Fruit fly (Drosophila melanogaster) whole organism, adult: Measurements from ENCODE around the gene CG13081.

ENCODE experiments used
- CG11617 ChIP-seq: fragments of 200-800 bp; sonication (Bioruptor generic); optimal IDR thresholded peaks from 2 replicates; lab custom pipeline; 2017; ENCODE audit warnings: mild to moderate bottlenecking, missing biosample characterization, missing genetic modification reagents, missing genetic modification characterization
- CG12768 ChIP-seq: fragments of 200-800 bp; sonication (Bioruptor generic); optimal IDR thresholded peaks from 2 replicates; lab custom pipeline; 2017; ENCODE audit warnings: missing biosample characterization, missing genetic modification characterization, mild to moderate bottlenecking, moderate library complexity, missing genetic modification reagents
- CG14711 ChIP-seq: fragments of 200-800 bp; sonication (Bioruptor generic); optimal IDR thresholded peaks from 2 replicates; lab custom pipeline; 2018; ENCODE audit warnings: missing biosample characterization, mild to moderate bottlenecking, missing genetic modification characterization, moderate library complexity
- CG1620 ChIP-seq: fragments of 200-800 bp; sonication (Bioruptor generic); optimal IDR thresholded peaks from 2 replicates; lab custom pipeline; 2016; ENCODE audit warnings: missing biosample characterization, missing genetic modification characterization
- CG33017 ChIP-seq: fragments of 200-800 bp; sonication (Bioruptor generic); optimal IDR thresholded peaks from 2 replicates; lab custom pipeline; 2018; ENCODE audit warnings: missing biosample characterization, mild to moderate bottlenecking, missing genetic modification characterization, moderate library complexity
- CG5204 ChIP-seq: fragments of 200-800 bp; sonication (Bioruptor generic); optimal IDR thresholded peaks from 2 replicates; lab custom pipeline; 2016; ENCODE audit warnings: missing biosample characterization, missing genetic modification characterization
- CG7045 ChIP-seq: fragments of 200-800 bp; sonication (Bioruptor generic); optimal IDR thresholded peaks from 2 replicates; lab custom pipeline; 2017; ENCODE audit warnings: missing biosample characterization, mild to moderate bottlenecking, missing genetic modification characterization
- CG7101 ChIP-seq: fragments of 200-800 bp; sonication (Bioruptor generic); optimal IDR thresholded peaks from 2 replicates; lab custom pipeline; 2018; ENCODE audit warnings: missing biosample characterization, mild to moderate bottlenecking, missing genetic modification characterization, moderate library complexity
- Clk ChIP-seq: fragments of 200-800 bp; sonication (Bioruptor generic); optimal IDR thresholded peaks from 2 replicates; lab custom pipeline; 2017; ENCODE audit warnings: missing biosample characterization, missing genetic modification characterization
- Crg-1 ChIP-seq: fragments of 200-800 bp; sonication (Bioruptor generic); optimal IDR thresholded peaks from 2 replicates; lab custom pipeline; 2016; ENCODE audit warnings: missing biosample characterization, missing genetic modification characterization
- Hr96 ChIP-seq: fragments of 200-800 bp; sonication (Bioruptor generic); optimal IDR thresholded peaks from 2 replicates; lab custom pipeline; 2016; ENCODE audit warnings: missing biosample characterization, missing genetic modification characterization
- Mnt ChIP-seq: fragments of 200-800 bp; sonication (Bioruptor generic); optimal IDR thresholded peaks from 2 replicates; lab custom pipeline; 2016; ENCODE audit warnings: missing biosample characterization, mild to moderate bottlenecking, missing genetic modification characterization
- bab1 ChIP-seq: fragments of 200-800 bp; sonication (Bioruptor generic); optimal IDR thresholded peaks from 3 replicates; lab custom pipeline; 2019; ENCODE audit warnings: missing biosample characterization, mild to moderate bottlenecking, missing genetic modification characterization, moderate library complexity
- cic ChIP-seq: fragments of 200-800 bp; sonication (Bioruptor generic); optimal IDR thresholded peaks from 2 replicates; lab custom pipeline; 2017; ENCODE audit warnings: missing biosample characterization, mild to moderate bottlenecking, missing genetic modification characterization, moderate library complexity
- cnc ChIP-seq, 2 experiments: fragments of >200 bp; optimal IDR thresholded peaks; 2 replicates each; lab custom pipeline; 2017
- kay ChIP-seq: fragments of 200-800 bp; sonication (Bioruptor generic); peaks from one replicate; lab custom pipeline; 2016; ENCODE audit warnings: missing biosample characterization, missing genetic modification characterization, borderline replicate concordance
- ovo ChIP-seq: fragments of 200-800 bp; sonication (Bioruptor generic); optimal IDR thresholded peaks from 2 replicates; lab custom pipeline; 2016; ENCODE audit warnings: missing biosample characterization, missing genetic modification characterization
- pad ChIP-seq: fragments of 200-800 bp; sonication (Bioruptor generic); optimal IDR thresholded peaks from 3 replicates; lab custom pipeline; 2017; ENCODE audit warnings: missing biosample characterization, missing genetic modification characterization, mild to moderate bottlenecking, moderate library complexity, missing genetic modification reagents
- tj ChIP-seq: fragments of 200-800 bp; sonication (Bioruptor generic); optimal IDR thresholded peaks from 3 replicates; lab custom pipeline; 2017; ENCODE audit warnings: missing biosample characterization, mild to moderate bottlenecking, missing genetic modification characterization, moderate library complexity
- toe ChIP-seq: fragments of 200-800 bp; sonication (Bioruptor generic); optimal IDR thresholded peaks from 2 replicates; lab custom pipeline; 2016; ENCODE audit warnings: missing biosample characterization, missing genetic modification characterization

The CG13081 gene

dm6 chr2L:19572496-19573317, 32.3 kb downstream of the CG13081 start:
- TF ChIP-seq cic (GFP tag; lab: Kevin White, UChicago) (no peak), CG7045 (GFP tag; lab: Kevin White, UChicago) (no peak), Mnt (GFP tag; lab: Kevin White, UChicago) (no peak), cnc (optimal IDR thresholded peaks at IDR 0.05; lab: Kevin White, UChicago) (no peak), CG12768 (GFP tag; lab: Kevin White, UChicago) (no peak), pad (peak; percentile 16), ovo (GFP tag; lab: Kevin White, UChicago) (peak; percentile 70), Crg-1 (no peak), Hr96 (no peak), CG7101 (tag; lab: Kevin White, UChicago) (peak; percentile 42), CG33017 (no peak), toe (GFP tag; lab: Kevin White, UChicago) (no peak), bab1 (GFP tag; lab: Kevin White, UChicago) (peak; percentile 52), CG11617 (GFP tag; lab: Kevin White, UChicago) (no peak), tj (GFP tag; lab: Kevin White, UChicago) (no peak), CG14711 (peak; percentile 32)

DNA sequence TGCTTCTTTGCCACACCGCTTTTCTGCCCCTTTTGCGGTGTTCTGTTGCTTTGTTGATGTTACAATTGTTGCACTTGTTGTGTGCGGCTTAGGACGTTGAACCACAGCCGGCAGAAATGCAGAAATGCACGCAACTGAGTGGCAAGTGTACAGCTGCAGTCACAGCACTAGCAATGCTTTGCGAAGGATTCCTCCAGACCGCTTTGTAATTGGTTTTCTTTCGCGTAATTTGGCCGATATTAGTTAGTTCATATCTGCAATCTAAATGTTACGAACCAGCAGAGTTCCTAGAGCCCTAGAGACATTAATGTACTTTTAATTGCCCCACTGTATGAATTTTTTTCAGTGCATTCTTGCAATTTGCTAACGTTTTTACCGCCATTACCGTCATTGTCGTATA, 34.0 kb downstream of the CG13081 start:
- TF ChIP-seq CG7045 (GFP tag; lab: Kevin White, UChicago), result no peak

DNA sequence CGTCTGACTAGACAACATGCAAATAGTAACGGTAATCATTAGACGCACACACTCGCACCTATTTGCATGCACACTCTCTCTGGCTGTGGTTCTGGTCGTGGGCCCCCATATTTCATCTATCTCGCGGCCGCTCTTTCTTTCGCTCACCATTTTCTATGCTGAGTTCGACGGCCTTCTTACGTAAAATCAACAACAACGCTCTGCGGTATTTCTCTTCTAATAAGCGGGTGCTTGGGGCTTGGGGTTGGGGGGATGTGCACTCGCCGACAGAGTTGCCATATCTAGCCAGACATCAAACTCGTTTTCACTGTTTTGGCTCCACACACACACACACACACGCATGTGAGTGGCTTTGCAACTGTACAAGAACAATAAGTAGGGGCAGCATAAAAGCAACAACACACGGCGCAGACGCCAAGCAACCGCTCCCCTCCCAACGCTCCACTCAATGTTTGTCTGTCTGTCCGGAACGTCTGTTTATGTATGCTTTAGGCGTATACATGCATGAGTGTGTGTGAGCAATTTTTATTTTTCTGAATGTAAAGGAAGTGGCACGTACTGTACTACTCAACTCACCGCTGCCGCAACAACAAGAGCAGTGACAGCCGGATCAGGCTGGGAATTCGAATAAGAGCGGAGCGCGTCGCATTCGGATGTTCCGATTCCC, 34.7 kb downstream of the CG13081 start:
- TF ChIP-seq pad (peak; percentile 98), Mnt (GFP tag; lab: Kevin White, UChicago) (no peak), CG14711 (peak; percentile 57)

DNA sequence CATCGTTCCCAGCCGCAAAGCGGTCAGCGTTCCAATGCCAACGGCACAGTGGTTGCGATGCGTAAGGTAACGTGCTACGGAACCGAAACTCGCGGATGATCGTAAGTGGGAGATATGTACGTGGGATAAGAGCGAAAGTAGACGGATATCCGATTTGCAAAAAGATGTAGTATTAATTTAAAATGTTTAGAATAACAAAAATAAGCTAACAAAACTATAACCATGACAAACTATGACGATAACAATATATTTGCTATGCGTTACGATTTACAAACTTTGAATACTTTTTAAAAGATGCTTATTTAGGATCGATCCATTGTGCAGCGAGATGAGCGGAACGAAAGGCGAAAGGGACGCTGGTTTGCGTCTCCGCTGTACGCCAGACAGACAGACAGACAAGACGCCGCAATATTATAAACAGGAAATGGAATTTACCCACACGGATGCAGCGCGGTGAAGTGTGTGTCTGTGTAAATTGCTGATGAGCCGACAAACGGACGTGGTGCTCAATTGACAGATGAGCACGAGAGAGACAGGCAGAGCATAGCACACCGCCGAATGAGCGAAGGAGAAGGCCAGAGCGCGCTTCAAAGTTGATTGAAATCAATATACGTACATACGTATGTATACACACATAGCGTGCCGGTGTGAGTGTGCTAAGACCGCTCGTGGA, 35.4 kb downstream of the CG13081 start:
- TF ChIP-seq Hr96 (peak; percentile 72), CG7101 (tag; lab: Kevin White, UChicago) (peak; percentile 73), CG14711 (peak; percentile 73), Crg-1 (no peak), CG12768 (GFP tag; lab: Kevin White, UChicago) (peak; percentile 75), toe (GFP tag; lab: Kevin White, UChicago) (peak; percentile 68), CG5204 (GFP tag; lab: Kevin White, UChicago) (peak; percentile 69), tj (GFP tag; lab: Kevin White, UChicago) (peak; percentile 79), CG33017 (peak; percentile 61), pad (no peak), Mnt (GFP tag; lab: Kevin White, UChicago) (peak; percentile 43), cnc (optimal IDR thresholded peaks at IDR 0.05; lab: Kevin White, UChicago) (no peak), CG11617 (GFP tag; lab: Kevin White, UChicago) (peak; percentile 66), Clk (GFP tag; lab: Kevin White, UChicago) (peak; percentile 40), kay (no peak), cic (GFP tag; lab: Kevin White, UChicago) (no peak), CG1620 (GFP tag; lab: Kevin White, UChicago) (peak; percentile 22), ovo (GFP tag; lab: Kevin White, UChicago) (peak; percentile 83), CG7045 (GFP tag; lab: Kevin White, UChicago) (peak; percentile 83), bab1 (GFP tag; lab: Kevin White, UChicago) (peak; percentile 28)

DNA sequence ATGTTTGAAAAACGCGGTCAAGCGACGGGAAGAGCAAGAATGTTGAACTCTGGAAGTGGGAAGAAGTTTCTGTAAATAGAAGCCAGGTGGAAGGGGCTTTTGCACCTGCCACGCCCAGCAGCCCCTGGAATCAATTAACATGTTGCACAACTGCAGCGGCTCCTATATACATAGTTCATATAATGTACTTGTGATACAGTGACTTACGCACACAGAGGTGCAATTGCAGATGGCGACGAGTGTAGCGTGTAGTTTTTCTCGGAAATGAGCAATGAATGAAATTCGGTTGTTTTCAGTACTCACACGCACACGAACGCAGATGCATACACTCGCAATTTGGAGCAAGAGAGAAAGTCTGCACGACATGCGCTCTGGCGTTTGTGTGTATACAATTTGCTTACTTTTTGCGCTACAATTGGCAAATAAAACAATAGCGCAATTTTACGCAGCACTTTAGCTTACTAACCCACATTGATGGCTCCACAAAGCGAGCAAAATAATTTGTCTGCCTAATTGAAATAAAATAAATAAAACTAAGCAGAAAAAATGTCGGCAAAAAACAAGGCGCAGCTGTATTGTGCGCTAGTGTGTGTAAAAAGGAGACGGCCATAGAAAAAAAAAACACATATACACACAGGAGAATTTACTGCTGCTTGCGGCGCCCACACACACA, 36.0 kb downstream of the CG13081 start:
- TF ChIP-seq tj (GFP tag; lab: Kevin White, UChicago) (peak; percentile 31), Hr96 (peak; percentile 47), CG33017 (peak; percentile 31), CG11617 (GFP tag; lab: Kevin White, UChicago) (peak; percentile 5), toe (GFP tag; lab: Kevin White, UChicago) (peak; percentile 11), CG7101 (tag; lab: Kevin White, UChicago) (no peak), cic (GFP tag; lab: Kevin White, UChicago) (peak; percentile 100), Clk (GFP tag; lab: Kevin White, UChicago) (no peak), bab1 (GFP tag; lab: Kevin White, UChicago) (no peak), Crg-1 (peak; percentile 40), Mnt (GFP tag; lab: Kevin White, UChicago) (peak; percentile 60), CG1620 (GFP tag; lab: Kevin White, UChicago) (no peak), CG5204 (GFP tag; lab: Kevin White, UChicago) (no peak)
